Fruit fly (Drosophila melanogaster): ENCODE data around the gene alpha-Est3.

DNA sequence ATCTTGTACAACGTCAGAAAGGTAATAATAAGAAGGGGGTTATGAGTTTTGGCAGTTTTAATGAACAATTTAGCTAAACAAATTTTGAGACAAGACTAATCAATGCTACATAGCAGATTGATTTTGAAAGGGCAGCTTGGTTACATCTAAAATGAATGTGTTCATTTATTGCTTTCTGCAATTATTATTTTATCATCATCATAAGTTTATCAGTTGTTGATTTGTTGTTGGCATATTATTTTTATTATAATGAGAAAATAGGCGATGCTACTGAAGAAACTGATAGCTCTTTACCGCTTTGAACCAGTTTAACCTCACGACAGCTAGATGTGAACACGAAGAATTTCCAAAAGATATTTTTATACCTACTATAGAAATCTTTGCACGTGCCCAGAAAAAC lies 39.2 kb downstream of the alpha-Est3 start, which contains the start of gene Mics1:
- TF ChIP-seq ttk (optimal IDR thresholded peaks at IDR 0.05) (no peak), h (optimal IDR thresholded peaks at IDR 0.05) (no peak)
